Worm (Caenorhabditis elegans) whole organism, mixed stage, embryonic: Measurements from ENCODE around the gene scd-2.

Experiments used
- blmp-1 ChIP-seq: fragments of 150-350 bp; optimal IDR thresholded peaks from 2 replicates; lab custom pipeline; 2014; ENCODE audit warnings: missing biosample characterization, missing genetic modification characterization
- ceh-39 ChIP-seq: fragments of 150-350 bp; optimal IDR thresholded peaks from 2 replicates; lab custom pipeline; 2014; ENCODE audit warnings: missing biosample characterization, missing genetic modification characterization
- ces-1 ChIP-seq: fragments of 150-350 bp; optimal IDR thresholded peaks from 2 replicates; lab custom pipeline; 2014; ENCODE audit warnings: missing biosample characterization, missing genetic modification reagents, missing genetic modification characterization
- drap-1 ChIP-seq: fragments of 200-800 bp; sonication (Bioruptor generic); optimal IDR thresholded peaks from 3 replicates; lab custom pipeline; 2018; ENCODE audit warnings: mild to moderate bottlenecking, missing genetic modification characterization, missing compliant biosample characterization
- elt-1 ChIP-seq: sonication (generic microtip); optimal IDR thresholded peaks from 2 replicates; lab custom pipeline; 2017; ENCODE audit warnings: missing genetic modification characterization, mild to moderate bottlenecking, missing compliant biosample characterization, antibody characterized with exemption, moderate library complexity, borderline replicate concordance; ENCODE audit not compliant: insufficient read depth
- elt-3 ChIP-seq: fragments of 150-350 bp; optimal IDR thresholded peaks from 2 replicates; lab custom pipeline; 2014; ENCODE audit warnings: missing biosample characterization, missing genetic modification characterization
- flh-1 ChIP-seq: fragments of 200-800 bp; sonication (Bioruptor generic); optimal IDR thresholded peaks from 2 replicates; lab custom pipeline; 2018; ENCODE audit warnings: mild to moderate bottlenecking, missing genetic modification characterization, moderate library complexity, missing compliant biosample characterization
- lin-13 ChIP-seq: fragments of 150-350 bp; optimal IDR thresholded peaks from 2 replicates; lab custom pipeline; 2014; ENCODE audit warnings: missing biosample characterization, missing genetic modification characterization
- lsy-2 ChIP-seq: fragments of 150-350 bp; optimal IDR thresholded peaks from 2 replicates; lab custom pipeline; 2014; ENCODE audit warnings: missing biosample characterization, missing genetic modification characterization
- mab-5 ChIP-seq: fragments of 150-350 bp; optimal IDR thresholded peaks from 2 replicates; lab custom pipeline; 2014; ENCODE audit warnings: missing biosample characterization, missing genetic modification characterization
- pha-4 ChIP-seq: fragments of 150-350 bp; optimal IDR thresholded peaks from 2 replicates; lab custom pipeline; 2018; ENCODE audit warnings: missing biosample characterization, missing genetic modification reagents, missing genetic modification characterization
- unc-39 ChIP-seq: fragments of 150-350 bp; optimal IDR thresholded peaks from 2 replicates; lab custom pipeline; 2014; ENCODE audit warnings: missing biosample characterization, missing genetic modification characterization
- zip-8 ChIP-seq: fragments of 150-350 bp; optimal IDR thresholded peaks from 2 replicates; lab custom pipeline; 2014; ENCODE audit warnings: missing biosample characterization, missing genetic modification characterization
- ztf-11 ChIP-seq: fragments of 150-350 bp; optimal IDR thresholded peaks from 2 replicates; lab custom pipeline; 2014; ENCODE audit warnings: missing biosample characterization, missing genetic modification characterization

DNA sequence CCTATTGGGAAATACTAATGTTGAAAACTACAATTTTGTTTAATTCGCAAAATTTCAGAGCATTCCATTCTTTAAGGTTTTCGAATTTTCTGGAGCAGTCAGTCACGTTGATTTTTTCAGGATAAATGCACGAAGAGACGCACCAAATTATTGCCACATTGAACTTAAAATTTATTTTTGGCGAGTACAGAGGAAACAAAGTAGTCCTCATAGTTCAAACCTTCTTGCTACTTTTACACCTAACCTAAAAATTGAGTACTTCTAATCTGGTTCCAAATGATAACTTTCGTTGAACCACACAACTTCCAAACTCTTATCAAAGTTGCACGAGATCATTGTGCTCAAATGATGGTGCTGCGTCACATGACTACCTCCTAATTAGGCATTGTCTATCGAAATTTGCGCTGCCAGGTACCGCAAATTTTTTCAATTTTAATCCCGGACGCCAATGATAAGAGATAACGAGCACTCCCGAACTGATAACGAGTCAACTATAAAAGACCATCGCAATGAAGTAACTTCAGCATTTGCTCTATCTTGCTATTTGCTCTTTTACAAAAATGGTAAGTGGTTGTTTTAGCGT is 18.8 kb upstream of the scd-2 start, which contains the start of gene cpr-4:
- TF ChIP-seq elt-3 (tag; lab: Kevin White, UChicago) (no peak), ceh-39 (tag; lab: Kevin White, UChicago) (no peak), unc-39 (tag; lab: Kevin White, UChicago) (no peak), flh-1 (no peak), blmp-1 (tag; lab: Kevin White, UChicago) (no peak), pha-4 (tag; lab: Kevin White, UChicago) (no peak), mab-5 (no peak), ces-1 (no peak), zip-8 (tag; lab: Kevin White, UChicago) (no peak), lsy-2 (tag; lab: Kevin White, UChicago) (no peak), drap-1 (no peak), ztf-11 (no peak), lin-13 (no peak), elt-1 (no peak)
